Worm (Caenorhabditis elegans) whole organism, young adult: ENCODE results near the gene Y46G5A.34.
A peak's percentile ranks its signal among the peaks of the same experiment; 100 is the strongest.

Experiments
- B0035.1 ChIP-seq: sonication (generic microtip); optimal IDR thresholded peaks from 2 replicates; lab custom pipeline; 2016; ENCODE audit warnings: missing genetic modification characterization, mild to moderate bottlenecking, missing compliant biosample characterization, missing genotype, missing genetic modification reagents
- B0261.1 ChIP-seq: sonication (generic microtip); optimal IDR thresholded peaks from 2 replicates; lab custom pipeline; 2016; ENCODE audit warnings: mild to moderate bottlenecking, missing genetic modification characterization, moderate library complexity, missing compliant biosample characterization
- C06A6.2 ChIP-seq: fragments of 200-800 bp; sonication (Bioruptor generic); conservative IDR thresholded peaks from 2 replicates; pipeline ENCODE4 v1.3.6; 2022; ENCODE audit warnings: missing genetic modification characterization, missing compliant biosample characterization
- C17E4.6 ChIP-seq: fragments of 200-800 bp; sonication (Bioruptor generic); IDR thresholded peaks from 2 replicates; pipeline ENCODE4 v1.3.6; 2022; ENCODE audit warnings: missing genetic modification reagents, missing genetic modification characterization, missing compliant biosample characterization
- F55B11.4 ChIP-seq: sonication (generic microtip); optimal IDR thresholded peaks from 2 replicates; lab custom pipeline; 2016; ENCODE audit warnings: missing compliant biosample characterization, missing genetic modification characterization, borderline replicate concordance; ENCODE audit not compliant: insufficient read depth
- F57A8.1 ChIP-seq: fragments of 200-800 bp; sonication (Bioruptor generic); optimal IDR thresholded peaks from 2 replicates; lab custom pipeline; 2018; ENCODE audit warnings: mild to moderate bottlenecking, missing genetic modification characterization, moderate library complexity, missing compliant biosample characterization
- K12H6.12 ChIP-seq: fragments of 200-800 bp; sonication (Bioruptor generic); optimal IDR thresholded peaks from 2 replicates; lab custom pipeline; 2018; ENCODE audit warnings: mild to moderate bottlenecking, missing genetic modification characterization, missing compliant biosample characterization
- T07F8.4 ChIP-seq: sonication (generic microtip); optimal IDR thresholded peaks from 2 replicates; lab custom pipeline; 2016; ENCODE audit warnings: mild to moderate bottlenecking, missing genetic modification characterization, moderate library complexity, missing compliant biosample characterization
- T26A5.8 ChIP-seq: sonication (generic microtip); optimal IDR thresholded peaks from 2 replicates; lab custom pipeline; 2016; ENCODE audit warnings: missing genetic modification characterization, missing compliant biosample characterization
- Y53F4B.3 ChIP-seq: fragments of 200-800 bp; sonication (Bioruptor generic); IDR thresholded peaks from 2 replicates; pipeline ENCODE4 v1.3.6; 2022; ENCODE audit warnings: missing genetic modification reagents, missing genetic modification characterization, missing compliant biosample characterization
- Y53G8AR.9 ChIP-seq: fragments of 200-800 bp; sonication (Bioruptor generic); conservative IDR thresholded peaks from 2 replicates; pipeline ENCODE4 v1.3.6; 2022; ENCODE audit warnings: missing genetic modification reagents, missing genetic modification characterization, missing compliant biosample characterization
- Y56A3A.18 ChIP-seq: fragments of 200-800 bp; sonication (Bioruptor generic); IDR thresholded peaks from 2 replicates; pipeline ENCODE4 v1.3.6; 2022; ENCODE audit warnings: missing genetic modification reagents, missing genetic modification characterization, missing compliant biosample characterization
- ZK185.1 ChIP-seq: sonication (generic microtip); optimal IDR thresholded peaks from 2 replicates; lab custom pipeline; 2016; ENCODE audit warnings: mild to moderate bottlenecking, missing genetic modification characterization, missing compliant biosample characterization; ENCODE audit not compliant: poor library complexity, severe bottlenecking
- akir-1 ChIP-seq: fragments of 200-800 bp; sonication (Bioruptor generic); optimal IDR thresholded peaks from 2 replicates; lab custom pipeline; 2018; ENCODE audit warnings: mild to moderate bottlenecking, missing genetic modification characterization, moderate library complexity, missing compliant biosample characterization
- bed-1 ChIP-seq: fragments of 200-800 bp; sonication (Bioruptor generic); IDR thresholded peaks from 2 replicates; pipeline ENCODE4 v1.3.6; 2022; ENCODE audit warnings: missing genetic modification reagents, missing genetic modification characterization, missing compliant biosample characterization
- bed-2 ChIP-seq: fragments of 200-800 bp; sonication (Bioruptor generic); IDR thresholded peaks from 2 replicates; pipeline ENCODE4 v1.3.6; 2022; ENCODE audit warnings: missing genetic modification reagents, missing genetic modification characterization, missing compliant biosample characterization
- ceh-79 ChIP-seq: sonication (generic microtip); optimal IDR thresholded peaks from 2 replicates; lab custom pipeline; 2017; ENCODE audit warnings: mild to moderate bottlenecking, missing genetic modification characterization, missing compliant biosample characterization
- ceh-91 ChIP-seq: fragments of 200-800 bp; sonication (Bioruptor generic); IDR thresholded peaks from 2 replicates; pipeline ENCODE4 v1.3.6; 2022; ENCODE audit warnings: missing genetic modification reagents, missing genetic modification characterization, missing compliant biosample characterization
- dpl-1 ChIP-seq: fragments of 150-350 bp; optimal IDR thresholded peaks from 2 replicates; lab custom pipeline; 2014; ENCODE audit warnings: missing biosample characterization, missing genetic modification reagents, missing genetic modification characterization
- efl-1 ChIP-seq: fragments of 150-350 bp; optimal IDR thresholded peaks from 2 replicates; lab custom pipeline; 2014; ENCODE audit warnings: missing biosample characterization, missing genetic modification reagents, missing genetic modification characterization
- egl-18 ChIP-seq: fragments of 200-800 bp; sonication (Bioruptor generic); IDR thresholded peaks from 2 replicates; pipeline ENCODE4 v1.3.6; 2022; ENCODE audit warnings: missing genetic modification reagents, missing genetic modification characterization, missing compliant biosample characterization
- egl-44 ChIP-seq: fragments of 200-800 bp; sonication (Bioruptor generic); IDR thresholded peaks from 2 replicates; pipeline ENCODE4 v1.3.6; 2022; ENCODE audit warnings: missing genetic modification reagents, missing genetic modification characterization, missing compliant biosample characterization
- ets-4 ChIP-seq: fragments of 200-800 bp; sonication (Bioruptor generic); optimal IDR thresholded peaks from 2 replicates; lab custom pipeline; 2018; ENCODE audit warnings: mild to moderate bottlenecking, missing genetic modification characterization, missing compliant biosample characterization
- gei-17 ChIP-seq: fragments of 200-800 bp; sonication (Bioruptor generic); optimal IDR thresholded peaks from 2 replicates; lab custom pipeline; 2018; ENCODE audit warnings: mild to moderate bottlenecking, missing genetic modification characterization, missing compliant biosample characterization
- him-1 ChIP-seq: sonication (generic microtip); optimal IDR thresholded peaks from 2 replicates; lab custom pipeline; 2016; ENCODE audit warnings: missing genotype, missing genetic modification reagents, missing genetic modification characterization, missing compliant biosample characterization
- hlh-12 ChIP-seq: sonication (generic microtip); optimal IDR thresholded peaks from 2 replicates; lab custom pipeline; 2016; ENCODE audit warnings: missing genetic modification characterization, missing compliant biosample characterization
- hmg-1.2 ChIP-seq: fragments of 200-800 bp; sonication (Bioruptor generic); IDR thresholded peaks from 2 replicates; pipeline ENCODE4 v1.3.6; 2022; ENCODE audit warnings: missing genetic modification reagents, missing genetic modification characterization, missing compliant biosample characterization
- hsf-1 ChIP-seq: fragments of 200-800 bp; sonication (Bioruptor generic); IDR thresholded peaks from 2 replicates; pipeline ENCODE4 v1.3.6; 2022; ENCODE audit warnings: missing genetic modification reagents, missing genetic modification characterization, missing compliant biosample characterization
- lin-54 ChIP-seq: fragments of 200-800 bp; sonication (Bioruptor generic); optimal IDR thresholded peaks from 2 replicates; lab custom pipeline; 2018; ENCODE audit warnings: mild to moderate bottlenecking, missing genetic modification characterization, missing compliant biosample characterization
- lsy-27 ChIP-seq: sonication (generic microtip); optimal IDR thresholded peaks from 2 replicates; lab custom pipeline; 2017; ENCODE audit warnings: missing genetic modification characterization, mild to moderate bottlenecking, missing compliant biosample characterization, antibody characterized with exemption, missing genotype, borderline replicate concordance; ENCODE audit not compliant: insufficient read depth
- madf-6 ChIP-seq: fragments of 200-800 bp; sonication (Bioruptor generic); IDR thresholded peaks from 2 replicates; pipeline ENCODE4 v1.3.6; 2022; ENCODE audit warnings: missing genetic modification reagents, missing genetic modification characterization, missing compliant biosample characterization
- mel-28 ChIP-seq: sonication (generic microtip); optimal IDR thresholded peaks from 2 replicates; lab custom pipeline; 2016; ENCODE audit warnings: borderline replicate concordance, mild to moderate bottlenecking, missing genetic modification characterization, missing compliant biosample characterization
- nhr-27 ChIP-seq: fragments of 200-800 bp; sonication (Bioruptor generic); optimal IDR thresholded peaks from 2 replicates; lab custom pipeline; 2018; ENCODE audit warnings: mild to moderate bottlenecking, missing genetic modification characterization, moderate library complexity, missing compliant biosample characterization
- pha-4 ChIP-seq: fragments of 150-350 bp; sonication (generic microtip); optimal IDR thresholded peaks from 2 replicates; lab custom pipeline; 2014; ENCODE audit warnings: missing biosample characterization, missing genetic modification reagents, missing genetic modification characterization
- rpc-1 ChIP-seq, 2 experiments: fragments of 150-350 bp in 1 of 2; sonication (generic microtip) in 1 of 2; optimal IDR thresholded peaks; 2 replicates each; lab custom pipeline; 2014 to 2018; ENCODE audit warnings: missing biosample characterization in 1 of 2, missing genetic modification characterization in 1 of 2, missing genetic modification reagents in 1 of 2, missing genotype in 1 of 2
- sdz-38 ChIP-seq: sonication (generic microtip); optimal IDR thresholded peaks from 2 replicates; lab custom pipeline; 2016; ENCODE audit warnings: missing genotype, missing genetic modification characterization, missing compliant biosample characterization
- snpc-1.1 ChIP-seq: sonication (generic microtip); optimal IDR thresholded peaks from 2 replicates; lab custom pipeline; 2017; ENCODE audit warnings: missing genetic modification characterization, mild to moderate bottlenecking, missing compliant biosample characterization, antibody characterized with exemption, moderate library complexity, missing genotype, missing genetic modification reagents; ENCODE audit not compliant: insufficient read depth
- somi-1 ChIP-seq: fragments of 200-800 bp; sonication (Bioruptor generic); optimal IDR thresholded peaks from 2 replicates; lab custom pipeline; 2018; ENCODE audit warnings: mild to moderate bottlenecking, missing genetic modification characterization, missing compliant biosample characterization
- tlf-1 ChIP-seq: fragments of 200-800 bp; sonication (Bioruptor generic); optimal IDR thresholded peaks from 2 replicates; lab custom pipeline; 2018; ENCODE audit warnings: mild to moderate bottlenecking, missing genetic modification characterization, missing compliant biosample characterization
- xnd-1 ChIP-seq: sonication (generic microtip); optimal IDR thresholded peaks from 2 replicates; lab custom pipeline; 2016; ENCODE audit warnings: missing genotype, missing genetic modification reagents, missing genetic modification characterization, missing compliant biosample characterization
- ztf-18 ChIP-seq: sonication (generic microtip); optimal IDR thresholded peaks from 2 replicates; lab custom pipeline; 2016; ENCODE audit warnings: missing genotype, mild to moderate bottlenecking, missing genetic modification characterization, missing compliant biosample characterization
- ztf-26 ChIP-seq: sonication (generic microtip); optimal IDR thresholded peaks from 2 replicates; lab custom pipeline; 2017; ENCODE audit warnings: missing genetic modification characterization, missing compliant biosample characterization
- ztf-3 ChIP-seq: fragments of 200-800 bp; sonication (Bioruptor generic); optimal IDR thresholded peaks from 2 replicates; lab custom pipeline; 2018; ENCODE audit warnings: mild to moderate bottlenecking, missing genetic modification characterization, missing compliant biosample characterization
- ztf-6 ChIP-seq: fragments of 200-800 bp; sonication (Bioruptor generic); IDR thresholded peaks from 2 replicates; pipeline ENCODE4 v1.3.6; 2022; ENCODE audit warnings: missing genetic modification reagents, missing genetic modification characterization, missing compliant biosample characterization

Gene Y46G5A.34

ce11 chrII:12736579-12736978, 39.9 kb upstream of the Y46G5A.34 start, which contains the start of gene snrp-200 (continued):
- TF ChIP-seq hsf-1 (GFP tag; lab: Robert Waterston, UW) (peak; percentile 84), rpc-1 (optimal IDR thresholded peaks at IDR 0.05; lab: Kevin White, UChicago) (no peak), rpc-1 (tag; optimal IDR thresholded peaks at IDR 0.05; lab: Kevin White, UChicago) (no peak), egl-44 (GFP tag; lab: Robert Waterston, UW) (no peak), mel-28 (tag; lab: Kevin White, UChicago) (no peak), K12H6.12 (tag; lab: Kevin White, UChicago) (no peak), T07F8.4 (tag; lab: Kevin White, UChicago) (no peak), xnd-1 (tag; lab: Kevin White, UChicago) (peak; percentile 14), pha-4 (tag; lab: Kevin White, UChicago) (no peak), egl-18 (GFP tag; lab: Robert Waterston, UW) (no peak)

- TF ChIP-seq ztf-18 (no peak), hmg-1.2 (GFP tag; lab: Robert Waterston, UW) (no peak), F55B11.4 (tag; lab: Kevin White, UChicago) (no peak), Y53F4B.3 (GFP tag; lab: Robert Waterston, UW) (no peak), tlf-1 (GFP tag; lab: Kevin White, UChicago) (no peak), ztf-3 (GFP tag; lab: Kevin White, UChicago) (no peak), F57A8.1 (no peak), bed-2 (GFP tag; lab: Robert Waterston, UW) (no peak), bed-1 (GFP tag; lab: Robert Waterston, UW) (no peak), hlh-12 (tag; lab: Kevin White, UChicago) (no peak), efl-1 (peak; percentile 13), lin-54 (peak; percentile 70), mel-28 (tag; lab: Kevin White, UChicago) (no peak), T26A5.8 (tag; lab: Kevin White, UChicago) (no peak), somi-1 (no peak), madf-6 (GFP tag; lab: Robert Waterston, UW) (peak; percentile 28), ztf-6 (GFP tag; lab: Robert Waterston, UW) (no peak), K12H6.12 (tag; lab: Kevin White, UChicago) (no peak), ceh-79 (no peak), ZK185.1 (no peak), gei-17 (no peak), snpc-1.1 (tag; lab: Kevin White, UChicago) (no peak), Y56A3A.18 (GFP tag; lab: Robert Waterston, UW) (no peak), dpl-1 (peak; percentile 53), nhr-27 (no peak), ets-4 (no peak), ztf-26 (tag; lab: Kevin White, UChicago) (no peak), B0035.1 (tag; lab: Kevin White, UChicago) (no peak), Y53G8AR.9 (GFP tag; lab: Robert Waterston, UW) (no peak), T07F8.4 (tag; lab: Kevin White, UChicago) (no peak), akir-1 (GFP tag; lab: Kevin White, UChicago) (no peak), sdz-38 (no peak), C17E4.6 (GFP tag; lab: Robert Waterston, UW) (no peak), lsy-27 (no peak), B0261.1 (no peak), egl-18 (GFP tag; lab: Robert Waterston, UW) (0 out of 2 replicates have a peak, but pooled peaks have one; percentile 44), C06A6.2 (GFP tag; lab: Robert Waterston, UW) (no peak), him-1 (tag; lab: Kevin White, UChicago) (no peak), ceh-91 (GFP tag; lab: Robert Waterston, UW) (no peak)
These were observed 37.9 kb upstream of the Y46G5A.34 start, which contains the start of gene pisy-1 for ce11 chrII:12738284-12739201. Gene pisy-1, minus strand, starts transcription at chrII:12738334.
